Worm (Caenorhabditis elegans) whole organism, midembryonic: ENCODE data around the gene F54F7.14.

Source experiments
- T22C8.4 ChIP-seq: fragments of 200-800 bp; sonication (Bioruptor generic); IDR thresholded peaks from 2 replicates; pipeline ENCODE4 v1.3.6; 2022; ENCODE audit warnings: missing genetic modification characterization, missing compliant biosample characterization
- cog-1 ChIP-seq: sonication (generic microtip); optimal IDR thresholded peaks from 2 replicates; lab custom pipeline; 2016; ENCODE audit warnings: missing genetic modification characterization, missing compliant biosample characterization
- flt-1 ChIP-seq: fragments of 200-800 bp; sonication (Bioruptor generic); IDR thresholded peaks from 2 replicates; pipeline ENCODE4 v1.3.6; 2022; ENCODE audit warnings: missing genetic modification characterization, missing compliant biosample characterization
- klf-2 ChIP-seq: fragments of 200-800 bp; sonication (Bioruptor generic); conservative IDR thresholded peaks from 2 replicates; pipeline ENCODE4 v1.3.6; 2022; ENCODE audit warnings: missing genetic modification reagents, missing genetic modification characterization, missing compliant biosample characterization
- med-1 ChIP-seq: sonication (generic microtip); optimal IDR thresholded peaks from 2 replicates; lab custom pipeline; 2017; ENCODE audit warnings: missing genetic modification characterization, mild to moderate bottlenecking, missing compliant biosample characterization, antibody characterized with exemption, missing genetic modification reagents; ENCODE audit not compliant: insufficient read depth
- ref-1 ChIP-seq: fragments of 200-800 bp; sonication (Bioruptor generic); conservative IDR thresholded peaks from 2 replicates; pipeline ENCODE4 v1.3.6; 2022; ENCODE audit warnings: missing genetic modification reagents, missing genetic modification characterization, missing compliant biosample characterization
- tab-1 ChIP-seq: fragments of 200-800 bp; sonication (Bioruptor generic); IDR thresholded peaks from 2 replicates; pipeline ENCODE4 v1.3.6; 2022; ENCODE audit warnings: missing genetic modification characterization, missing compliant biosample characterization
- ztf-23 ChIP-seq: fragments of 200-800 bp; sonication (Bioruptor generic); IDR thresholded peaks from 2 replicates; pipeline ENCODE4 v1.3.6; 2022; ENCODE audit warnings: missing genetic modification reagents, missing genetic modification characterization, missing compliant biosample characterization
- ztf-29 ChIP-seq: fragments of 200-800 bp; sonication (Bioruptor generic); IDR thresholded peaks from 2 replicates; pipeline ENCODE4 v1.3.6; 2022; ENCODE audit warnings: missing genetic modification reagents, missing genetic modification characterization, missing compliant biosample characterization

ce11 chrX:11856214-11856613 lies 5.5 kb downstream of the F54F7.14 start:
- no peak for TF ChIP-seq tab-1
- no peak for TF ChIP-seq klf-2 (GFP tag; lab: Robert Waterston, UW)
- TF ChIP-seq ztf-23 (GFP tag; lab: Robert Waterston, UW), result no peak
- TF ChIP-seq T22C8.4 (GFP tag; lab: Robert Waterston, UW), result no peak
- TF ChIP-seq ref-1 (GFP tag; lab: Robert Waterston, UW), result no peak
- TF ChIP-seq med-1 (GFP tag; lab: Kevin White, UChicago), result no peak
- TF ChIP-seq flt-1, result no peak
- no peak for TF ChIP-seq ztf-29 (GFP tag; lab: Robert Waterston, UW)
- TF ChIP-seq cog-1, result no peak
